Fruit fly (Drosophila melanogaster) whole organism, wandering third instar larva: ENCODE data around the gene CG17078.

Source experiments
- Abd-B ChIP-seq: fragments of >200 bp; optimal IDR thresholded peaks from 2 replicates; lab custom pipeline; 2017; ENCODE audit warnings: missing biosample characterization, missing genetic modification characterization
- CG32264 ChIP-seq: fragments of 200-800 bp; sonication (Bioruptor generic); optimal IDR thresholded peaks from 2 replicates; lab custom pipeline; 2016; ENCODE audit warnings: missing biosample characterization, missing genetic modification characterization
- CrebA ChIP-seq: fragments of 200-800 bp; sonication (Bioruptor generic); optimal IDR thresholded peaks from 2 replicates; lab custom pipeline; 2016; ENCODE audit warnings: missing biosample characterization, mild to moderate bottlenecking, missing genetic modification characterization, borderline replicate concordance
- Dfd ChIP-seq: fragments of >200 bp; optimal IDR thresholded peaks from 2 replicates; lab custom pipeline; 2017; ENCODE audit warnings: missing biosample characterization, missing genetic modification characterization
- Dif ChIP-seq: fragments of 200-275, 200-300 bp; sonication (Bioruptor generic); optimal IDR thresholded peaks from 2 replicates; lab custom pipeline; 2018; ENCODE audit warnings: missing biosample characterization, missing genetic modification characterization; ENCODE audit not compliant: partially characterized antibody
- GATAd ChIP-seq: sonication (Bioruptor generic); optimal IDR thresholded peaks from 2 replicates; lab custom pipeline; 2016; ENCODE audit warnings: missing biosample characterization, missing genetic modification characterization
- HLH106 ChIP-seq: fragments of 200-800 bp; optimal IDR thresholded peaks from 3 replicates; lab custom pipeline; 2019; ENCODE audit warnings: missing biosample characterization, mild to moderate bottlenecking, missing genetic modification characterization, moderate library complexity
- Hnf4 ChIP-seq: fragments of 200-800 bp; sonication (Bioruptor generic); optimal IDR thresholded peaks from 2 replicates; lab custom pipeline; 2016; ENCODE audit warnings: missing biosample characterization, mild to moderate bottlenecking, missing genetic modification characterization
- Hr78 ChIP-seq: fragments of >200 bp; optimal IDR thresholded peaks from 2 replicates; lab custom pipeline; 2017; ENCODE audit warnings: missing biosample characterization, missing genetic modification characterization
- Hr83 ChIP-seq: fragments of 200-300 bp; sonication (Bioruptor generic); optimal IDR thresholded peaks from 2 replicates; lab custom pipeline; 2016; ENCODE audit warnings: missing biosample characterization, mild to moderate bottlenecking, missing genetic modification characterization, moderate library complexity; ENCODE audit not compliant: poor library complexity, severe bottlenecking
- Jra ChIP-seq: sonication (Bioruptor generic); optimal IDR thresholded peaks from 2 replicates; lab custom pipeline; 2016; ENCODE audit warnings: missing biosample characterization, missing genetic modification characterization
- Myc ChIP-seq: fragments of >200 bp; optimal IDR thresholded peaks from 2 replicates; lab custom pipeline; 2017
- N ChIP-seq: fragments of >200 bp; optimal IDR thresholded peaks from 2 replicates; lab custom pipeline; 2018; ENCODE audit warnings: missing biosample characterization, missing external identifiers, missing genetic modification characterization
- OdsH ChIP-seq: fragments of 200-800 bp; sonication (Bioruptor generic); optimal IDR thresholded peaks from 2 replicates; lab custom pipeline; 2016; ENCODE audit warnings: missing biosample characterization, mild to moderate bottlenecking, missing genetic modification characterization
- Rel ChIP-seq, 2 experiments: fragments of 200-800 bp; sonication (Bioruptor generic) in 1 of 2; optimal IDR thresholded peaks; 2 replicates in 1 of 2; 3 replicates in 1 of 2; lab custom pipeline; 2016 to 2019; ENCODE audit warnings: mild to moderate bottlenecking in 2 of 2, missing biosample characterization in 2 of 2, missing genetic modification characterization in 2 of 2, moderate library complexity in 1 of 2
- Sp1 ChIP-seq: fragments of 200-800 bp; sonication (Bioruptor generic); optimal IDR thresholded peaks from 3 replicates; lab custom pipeline; 2019; ENCODE audit warnings: missing biosample characterization, mild to moderate bottlenecking, missing genetic modification characterization, moderate library complexity
- Vsx2 ChIP-seq: fragments of 200-300, 225-300 bp; sonication (Bioruptor generic); optimal IDR thresholded peaks from 2 replicates; lab custom pipeline; 2018; ENCODE audit warnings: missing biosample characterization, missing genetic modification characterization; ENCODE audit not compliant: partially characterized antibody
- br ChIP-seq: fragments of 200-800 bp; sonication (Bioruptor generic); optimal IDR thresholded peaks from 2 replicates; lab custom pipeline; 2016; ENCODE audit warnings: missing biosample characterization, missing genetic modification characterization
- brk ChIP-seq: fragments of 200-800 bp; sonication (Bioruptor generic); optimal IDR thresholded peaks from 2 replicates; lab custom pipeline; 2016; ENCODE audit warnings: missing biosample characterization, mild to moderate bottlenecking, missing genetic modification characterization
- dmrt93B ChIP-seq: fragments of 200-800 bp; sonication (Bioruptor generic); optimal IDR thresholded peaks from 2 replicates; lab custom pipeline; 2018; ENCODE audit warnings: missing biosample characterization, mild to moderate bottlenecking, missing genetic modification characterization
- dsf ChIP-seq: sonication (Bioruptor generic); optimal IDR thresholded peaks from 2 replicates; lab custom pipeline; 2016; ENCODE audit warnings: missing biosample characterization, missing genetic modification characterization, borderline replicate concordance
- ey ChIP-seq: fragments of 200-800 bp; sonication (Bioruptor generic); optimal IDR thresholded peaks from 2 replicates; lab custom pipeline; 2016; ENCODE audit warnings: missing biosample characterization, missing genetic modification characterization
- foxo ChIP-seq, 2 experiments: fragments of 200-800 bp; sonication (Bioruptor generic); optimal IDR thresholded peaks; 2 replicates in 1 of 2; 3 replicates in 1 of 2; lab custom pipeline; 2016 to 2017; ENCODE audit warnings: missing biosample characterization in 2 of 2, missing genetic modification characterization in 2 of 2
- h ChIP-seq: fragments of 200-800 bp; sonication (Bioruptor generic); optimal IDR thresholded peaks from 3 replicates; lab custom pipeline; 2016; ENCODE audit warnings: missing biosample characterization, mild to moderate bottlenecking, missing genetic modification characterization
- jim ChIP-seq: fragments of 175-275, 200-325 bp; sonication (Bioruptor generic); optimal IDR thresholded peaks from 2 replicates; lab custom pipeline; 2016; ENCODE audit warnings: missing biosample characterization, mild to moderate bottlenecking, missing genetic modification characterization
- lola ChIP-seq: fragments of >200 bp; optimal IDR thresholded peaks from 2 replicates; lab custom pipeline; 2017; ENCODE audit warnings: missing biosample characterization, missing genetic modification characterization
- rgr ChIP-seq: fragments of 200-800 bp; sonication (Bioruptor generic); optimal IDR thresholded peaks from 3 replicates; lab custom pipeline; 2016; ENCODE audit warnings: missing biosample characterization, mild to moderate bottlenecking, missing genetic modification characterization
- sage ChIP-seq: fragments of 200-800 bp; sonication (Bioruptor generic); optimal IDR thresholded peaks from 2 replicates; lab custom pipeline; 2016; ENCODE audit warnings: missing biosample characterization, mild to moderate bottlenecking, missing genetic modification characterization
- sv ChIP-seq: fragments of 200-800 bp; sonication (Bioruptor generic); optimal IDR thresholded peaks from 3 replicates; lab custom pipeline; 2016; ENCODE audit warnings: missing biosample characterization, missing genetic modification characterization
- tai ChIP-seq: sonication (Bioruptor generic); optimal IDR thresholded peaks from 2 replicates; lab custom pipeline; 2016; ENCODE audit warnings: missing biosample characterization, missing genetic modification characterization
- usp ChIP-seq: fragments of >200 bp; optimal IDR thresholded peaks from 2 replicates; lab custom pipeline; 2017; ENCODE audit warnings: missing biosample characterization, missing genetic modification characterization
- woc ChIP-seq: sonication (Bioruptor generic); optimal IDR thresholded peaks from 2 replicates; lab custom pipeline; 2016; ENCODE audit warnings: missing biosample characterization, mild to moderate bottlenecking, missing genetic modification characterization

Gene CG17078

DNA sequence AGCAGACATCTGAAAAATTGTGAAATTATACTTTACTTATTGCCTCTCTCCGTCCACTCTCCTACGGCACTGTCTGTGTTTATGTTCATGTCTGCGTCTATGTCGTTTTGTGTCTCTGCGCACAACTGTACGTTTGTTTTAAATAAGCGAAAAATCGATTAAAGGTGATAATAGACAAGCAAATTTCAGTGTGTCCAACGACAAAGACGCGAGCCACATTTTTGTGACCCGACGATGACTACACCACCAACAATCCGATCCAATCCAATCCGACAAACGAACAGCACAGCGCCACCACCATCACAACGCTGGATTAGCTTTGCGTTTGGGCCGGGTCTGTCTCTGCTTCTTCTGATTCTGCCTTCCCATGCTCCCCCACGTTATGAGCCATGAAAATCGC, 33.5 kb downstream of the CG17078 start:
- TF ChIP-seq Hr83 (GFP tag; lab: Kevin White, UChicago) = no peak
- TF ChIP-seq h = no peak
- TF ChIP-seq woc (GFP tag; lab: Kevin White, UChicago) = no peak
- no peak for TF ChIP-seq CrebA
- no peak for TF ChIP-seq lola (GFP tag; lab: Kevin White, UChicago)
- TF ChIP-seq br (GFP tag; lab: Kevin White, UChicago) = no peak
- no peak for TF ChIP-seq GATAd
- no peak for TF ChIP-seq rgr (GFP tag; lab: Kevin White, UChicago)
- no peak for TF ChIP-seq Rel (GFP tag; optimal IDR thresholded peaks at IDR 0.05; lab: Kevin White, UChicago)
- TF ChIP-seq Rel (tag; optimal IDR thresholded peaks at IDR 0.05; lab: Kevin White, UChicago) = no peak
- TF ChIP-seq Myc = no peak

DNA sequence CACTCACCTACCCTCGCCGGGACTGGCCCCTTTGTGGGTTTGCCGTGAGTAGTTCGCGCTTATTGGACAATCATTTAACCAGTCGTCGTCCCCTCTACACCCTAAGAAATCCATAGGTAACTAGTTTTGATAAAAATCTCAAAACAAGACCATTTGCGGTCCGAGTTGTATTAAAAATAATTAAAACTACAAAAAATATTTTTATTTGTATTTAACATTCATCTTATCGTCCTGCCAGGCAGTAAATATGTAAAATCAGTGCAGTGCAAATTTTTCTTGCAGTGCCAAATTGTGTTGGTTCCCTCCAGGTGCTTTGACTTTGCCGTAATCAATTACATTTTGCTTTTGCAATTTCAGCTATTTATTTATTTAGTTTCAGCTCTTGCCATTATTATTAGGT, 34.2 kb downstream of the CG17078 start:
- no peak for TF ChIP-seq GATAd
- TF ChIP-seq Abd-B (GFP tag; lab: Kevin White, UChicago) = no peak
- no peak for TF ChIP-seq Rel (GFP tag; optimal IDR thresholded peaks at IDR 0.05; lab: Kevin White, UChicago)
- TF ChIP-seq Rel (tag; optimal IDR thresholded peaks at IDR 0.05; lab: Kevin White, UChicago) = no peak
- no peak for TF ChIP-seq dmrt93B (GFP tag; lab: Kevin White, UChicago)
- TF ChIP-seq Jra = no peak
- no peak for TF ChIP-seq Hr78
- no peak for TF ChIP-seq brk (GFP tag; lab: Kevin White, UChicago)
- no peak for TF ChIP-seq Myc
- TF ChIP-seq jim (GFP tag; lab: Kevin White, UChicago) = no peak
- TF ChIP-seq Hnf4 = no peak
- TF ChIP-seq lola (GFP tag; lab: Kevin White, UChicago) = no peak
- no peak for TF ChIP-seq CG32264 (GFP tag; lab: Kevin White, UChicago)
- TF ChIP-seq ey (GFP tag; lab: Kevin White, UChicago) = no peak
- TF ChIP-seq woc (GFP tag; lab: Kevin White, UChicago) = no peak
- no peak for TF ChIP-seq Dif (GFP tag; lab: Kevin White, UChicago)
- no peak for TF ChIP-seq Sp1
- no peak for TF ChIP-seq tai (GFP tag; lab: Kevin White, UChicago)
- TF ChIP-seq Hr83 (GFP tag; lab: Kevin White, UChicago) = no peak

DNA sequence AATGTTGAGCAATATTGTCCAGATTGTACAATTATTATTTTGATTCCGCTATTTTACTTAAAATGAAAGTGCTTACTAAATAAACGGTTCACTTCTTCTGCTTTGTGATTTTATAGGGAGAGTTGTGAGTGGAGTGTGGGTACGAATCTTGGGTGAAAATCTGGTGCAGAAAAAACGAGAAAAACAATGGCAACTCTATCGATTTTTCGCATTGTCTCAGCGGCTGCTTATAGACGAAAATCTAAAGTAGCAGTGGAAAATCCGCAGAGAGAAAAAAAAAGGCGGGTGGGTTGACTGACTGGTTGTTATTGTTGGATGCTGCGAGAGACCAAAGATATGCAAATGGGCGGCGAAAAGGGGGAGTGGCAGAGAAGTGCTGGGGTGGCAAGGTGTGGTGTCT, 34.9 kb downstream of the CG17078 start:
- TF ChIP-seq Dif (GFP tag; lab: Kevin White, UChicago) (no peak), OdsH (GFP tag; lab: Kevin White, UChicago) (no peak), Myc (no peak), usp (GFP tag; lab: Kevin White, UChicago) (no peak), Hnf4 (no peak), dmrt93B (GFP tag; lab: Kevin White, UChicago) (no peak), Jra (no peak), HLH106 (tag; lab: Kevin White, UChicago) (no peak), Hr78 (no peak), CrebA (no peak), sv (GFP tag; lab: Kevin White, UChicago) (no peak)

DNA sequence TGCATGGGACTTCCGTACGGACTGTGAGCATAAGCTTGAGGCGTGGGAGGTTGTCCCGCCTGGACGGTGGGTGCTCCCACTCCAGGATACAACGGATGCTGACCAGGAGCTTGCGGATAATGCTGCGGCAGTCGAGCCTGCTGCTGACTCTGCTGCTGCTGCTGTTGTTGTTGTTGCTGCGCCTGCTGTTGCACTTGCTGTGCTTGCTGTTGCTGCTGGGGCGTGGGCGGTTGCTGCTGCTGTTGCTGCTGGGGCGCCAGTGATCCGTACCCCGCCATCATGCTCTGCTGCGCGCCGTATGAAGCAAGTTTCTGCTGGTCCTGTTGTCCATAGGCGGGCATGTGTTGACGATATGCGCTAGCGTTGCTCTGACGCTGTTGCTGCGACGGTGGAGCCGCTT, 36.6 kb downstream of the CG17078 start:
- TF ChIP-seq Dfd (GFP tag; lab: Kevin White, UChicago) (peak; percentile 91), Hr83 (GFP tag; lab: Kevin White, UChicago) (no peak)

DNA sequence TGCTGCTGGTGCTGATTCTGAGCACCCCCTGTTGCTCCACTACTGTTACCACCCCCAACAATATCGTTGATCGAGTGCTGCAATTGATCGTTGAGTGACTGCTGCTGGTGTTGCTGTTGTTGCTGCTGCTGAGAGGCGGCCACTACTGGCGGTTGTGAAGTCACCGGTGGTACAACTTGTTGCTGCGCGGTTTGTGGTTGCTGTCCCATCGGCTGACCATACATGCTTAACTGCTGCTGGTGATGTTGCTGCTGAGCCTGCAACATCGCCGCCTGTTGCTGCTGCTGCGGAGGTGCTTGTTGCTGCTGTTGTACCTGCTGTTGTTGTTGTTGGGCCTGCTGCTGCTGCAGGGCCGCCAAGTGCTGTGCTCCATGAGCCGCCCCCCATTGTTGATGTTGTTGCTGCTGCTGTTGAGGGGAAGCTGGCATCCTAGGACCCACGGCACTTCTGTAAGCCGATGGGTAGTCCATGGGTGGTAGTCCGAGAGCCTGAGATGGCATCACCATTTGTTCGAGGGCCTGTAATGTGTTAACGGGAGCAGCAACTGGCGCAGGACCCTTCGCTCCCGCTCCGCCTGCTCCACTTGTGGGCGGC, 37.8 kb downstream of the CG17078 start:
- no peak for TF ChIP-seq HLH106 (tag; lab: Kevin White, UChicago)
- TF ChIP-seq Dfd (GFP tag; lab: Kevin White, UChicago) = peak; percentile 91

DNA sequence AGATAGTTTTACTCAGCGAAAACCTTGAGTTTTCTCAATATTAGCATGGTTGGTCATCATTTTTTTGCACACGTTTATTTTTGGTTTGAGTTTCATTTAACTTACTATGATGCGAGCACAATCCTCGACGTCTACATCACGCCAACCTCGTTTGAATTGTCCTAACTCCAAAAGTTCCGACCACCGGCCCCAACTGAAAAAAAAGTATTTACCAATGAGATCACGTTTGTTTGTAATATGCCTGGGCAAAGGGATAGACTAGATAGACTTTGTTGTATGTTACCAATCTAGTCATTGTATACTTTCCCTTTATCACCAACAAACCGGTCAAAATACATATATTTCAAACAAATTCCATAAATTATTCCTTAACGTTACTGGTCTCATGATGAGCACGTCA, 45.8 kb downstream of the CG17078 start, which contains the start of gene CG13693:
CG13693 (plus strand) TSS at position 301 of the 400 bp plus-strand sequence.
- no peak for TF ChIP-seq N (GFP tag; lab: Kevin White, UChicago)
- no peak for TF ChIP-seq Vsx2 (GFP tag; lab: Kevin White, UChicago)
- TF ChIP-seq sage (GFP tag; lab: Kevin White, UChicago) = no peak
- no peak for TF ChIP-seq brk (GFP tag; lab: Kevin White, UChicago)
- no peak for TF ChIP-seq rgr (GFP tag; lab: Kevin White, UChicago)
- TF ChIP-seq HLH106 (tag; lab: Kevin White, UChicago) = no peak
- no peak for TF ChIP-seq sv (GFP tag; lab: Kevin White, UChicago)
- TF ChIP-seq br (GFP tag; lab: Kevin White, UChicago) = no peak
- TF ChIP-seq tai (GFP tag; lab: Kevin White, UChicago) = no peak
- TF ChIP-seq dsf = no peak
- TF ChIP-seq Sp1 = no peak
- no peak for TF ChIP-seq foxo (GFP tag; optimal IDR thresholded peaks at IDR 0.05; lab: Kevin White, UChicago)
- TF ChIP-seq OdsH (GFP tag; lab: Kevin White, UChicago) = no peak
- TF ChIP-seq lola (GFP tag; lab: Kevin White, UChicago) = no peak
- TF ChIP-seq h = no peak
- TF ChIP-seq usp (GFP tag; lab: Kevin White, UChicago) = no peak
